Fruit fly (Drosophila melanogaster): ENCODE measurements around the gene CG42831.

Gene CG42831

DNA sequence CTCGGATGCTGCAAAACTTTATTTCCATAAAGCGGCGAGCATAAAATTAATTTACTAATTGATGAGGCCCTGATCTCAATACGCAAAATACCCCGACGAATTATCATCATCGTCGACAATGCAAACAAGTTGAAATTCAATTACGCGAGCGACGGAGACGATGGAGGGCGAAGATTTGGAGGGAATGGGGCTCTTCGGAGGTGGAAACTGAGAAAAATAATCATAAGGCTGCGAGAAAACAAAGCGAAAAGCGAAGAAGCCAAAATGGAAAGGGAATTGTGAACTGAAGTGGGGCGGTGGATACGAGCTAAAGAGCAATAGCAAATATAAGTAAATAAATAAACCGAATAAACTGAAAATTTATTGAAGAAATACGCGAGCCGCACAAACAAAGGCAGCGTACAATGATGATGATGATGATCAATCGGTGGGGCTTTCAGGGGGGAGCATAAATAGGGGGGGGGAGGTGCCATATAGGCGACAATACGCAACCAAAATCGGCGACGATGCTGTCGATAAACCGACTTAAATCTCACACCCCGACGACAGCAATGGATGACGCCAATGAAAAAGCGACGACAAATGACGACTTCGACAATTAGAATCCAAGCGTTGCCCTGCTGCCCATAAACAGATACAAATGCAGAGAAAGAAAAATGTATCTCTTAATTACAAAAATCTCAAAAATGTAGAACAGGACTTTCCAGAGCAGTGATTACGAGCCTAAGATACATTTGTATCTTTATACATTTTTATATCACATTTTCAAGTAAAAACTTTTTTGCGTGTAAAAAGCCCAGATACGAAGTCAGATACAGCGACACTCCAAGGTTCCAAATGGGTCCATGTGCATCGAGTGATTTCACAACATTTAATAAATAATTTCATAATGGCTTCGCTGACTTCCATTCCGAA lies 23.5 kb downstream of the CG42831 start (continued):
- TF ChIP-seq pb (GFP tag; optimal IDR thresholded peaks at IDR 0.05) (peak; percentile 34), row (GFP tag; IDR thresholded peaks at IDR 0.05) (peak; percentile 78), lab (GFP tag; optimal IDR thresholded peaks at IDR 0.05) (peak; percentile 78), CG6654 (GFP tag; optimal IDR thresholded peaks at IDR 0.05) (peak; percentile 2), otp (GFP tag; IDR thresholded peaks at IDR 0.05) (peak; percentile 53; the same call in 2 of the 3 replicates), ERR (GFP tag; optimal IDR thresholded peaks at IDR 0.05) (no peak), Lhr (GFP tag; optimal IDR thresholded peaks at IDR 0.05) (no peak), CG8478 (optimal IDR thresholded peaks at IDR 0.05) (no peak), dmrt99B (tag; optimal IDR thresholded peaks at IDR 0.05) (peak; percentile 81), HHEX (GFP tag; optimal IDR thresholded peaks at IDR 0.05) (peak; percentile 43), CG2129 (GFP tag; IDR thresholded peaks at IDR 0.05; ENCODE audit: partially characterized antibody) (no peak), tna (GFP tag; IDR thresholded peaks at IDR 0.05; ENCODE audit: partially characterized antibody) (no peak), CG1603 (tag; optimal IDR thresholded peaks at IDR 0.05) (peak; percentile 37), unc-4 (GFP tag; IDR thresholded peaks at IDR 0.05; ENCODE audit: partially characterized antibody) (no peak), CG4282 (GFP tag; optimal IDR thresholded peaks at IDR 0.05) (no peak), btn (GFP tag; optimal IDR thresholded peaks at IDR 0.05) (no peak), Stat92E (GFP tag; optimal IDR thresholded peaks at IDR 0.05) (no peak), chn (GFP tag; optimal IDR thresholded peaks at IDR 0.05) (peak; percentile 60), Dll (GFP tag; IDR thresholded peaks at IDR 0.05; ENCODE audit: partially characterized antibody) (no peak), MESR4 (GFP tag; optimal IDR thresholded peaks at IDR 0.05) (no peak), h (optimal IDR thresholded peaks at IDR 0.05) (no peak), CG42726 (GFP tag; IDR thresholded peaks at IDR 0.05; ENCODE audit: partially characterized antibody) (no peak), BEAF-32 (GFP tag; optimal IDR thresholded peaks at IDR 0.05) (no peak), ATbp (GFP tag; optimal IDR thresholded peaks at IDR 0.05) (peak; percentile 22), wdn (GFP tag; IDR thresholded peaks at IDR 0.05) (no peak), CG10366 (GFP tag; IDR thresholded peaks at IDR 0.05) (peak; percentile 79), gsb (GFP tag; IDR thresholded peaks at IDR 0.05) (no peak), unpg (GFP tag; optimal IDR thresholded peaks at IDR 0.05) (peak; percentile 70), CG30020 (tag; optimal IDR thresholded peaks at IDR 0.05) (no peak), CG7372 (GFP tag; IDR thresholded peaks at IDR 0.05) (peak; percentile 47; the same call in 1 of the 2 replicates), Sry-δ (GFP tag; optimal IDR thresholded peaks at IDR 0.05) (peak; percentile 30), cwo (GFP tag; optimal IDR thresholded peaks at IDR 0.05) (peak; percentile 58), Meics (GFP tag; optimal IDR thresholded peaks at IDR 0.05) (peak; percentile 65), Bdp1 (GFP tag; optimal IDR thresholded peaks at IDR 0.05) (no peak), nmo (GFP tag; optimal IDR thresholded peaks at IDR 0.05) (peak; percentile 63), Ravus (GFP tag; IDR thresholded peaks at IDR 0.05) (no peak; the same call in 1 of the 2 replicates), crc (GFP tag; optimal IDR thresholded peaks at IDR 0.05) (peak; percentile 31), Sox102F (GFP tag; optimal IDR thresholded peaks at IDR 0.05) (peak; percentile 78), CG18764 (GFP tag; optimal IDR thresholded peaks at IDR 0.05) (peak; percentile 45), CG8944 (GFP tag; optimal IDR thresholded peaks at IDR 0.05) (peak; percentile 57), vfl (GFP tag; optimal IDR thresholded peaks at IDR 0.05) (no peak), Asciz (GFP tag; optimal IDR thresholded peaks at IDR 0.05) (peak; percentile 49), gce (GFP tag; IDR thresholded peaks at IDR 0.05) (peak; percentile 46; the same call in 1 of the 3 replicates), Hr39 (optimal IDR thresholded peaks at IDR 0.05) (no peak), inv (GFP tag; IDR thresholded peaks at IDR 0.05; ENCODE audit: partially characterized antibody) (no peak), ash1 (GFP tag; optimal IDR thresholded peaks at IDR 0.05) (no peak), sim (GFP tag; IDR thresholded peaks at IDR 0.05) (peak; percentile 65), kah (GFP tag; optimal IDR thresholded peaks at IDR 0.05) (no peak), twi (tag; optimal IDR thresholded peaks at IDR 0.05) (no peak)

All from whole organism, embryonic.